Worm (Caenorhabditis elegans): ENCODE results near the gene C47G2.3.

C47G2.3 gene

DNA sequence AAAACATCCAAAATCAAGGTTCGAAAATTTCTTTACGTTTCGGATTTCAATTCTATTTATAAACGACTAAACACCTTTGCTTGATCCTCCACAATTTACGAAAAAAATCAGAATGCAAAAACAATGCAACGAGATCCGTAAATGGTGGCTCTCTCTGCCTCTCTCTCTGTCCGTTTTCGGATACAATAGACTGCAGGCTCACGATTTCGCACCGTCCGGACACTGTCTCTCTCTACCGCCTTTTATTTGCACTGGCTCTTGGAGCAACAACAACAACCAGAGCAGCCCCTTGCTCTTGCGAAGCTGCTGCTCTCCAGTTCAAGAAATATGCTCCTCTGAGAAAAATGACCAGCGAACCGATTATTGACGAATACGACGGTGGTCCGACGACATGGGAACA lies 22.3 kb upstream of the C47G2.3 start, which contains the start of gene T24F1.7:
Gene T24F1.7, plus strand, starts transcription at position 301 of the 400 bp plus-strand sequence.
- TF ChIP-seq blmp-1 (tag; optimal IDR thresholded peaks at IDR 0.05) (no peak), lin-32 (GFP tag; optimal IDR thresholded peaks at IDR 0.05) (no peak), lin-13 (tag; optimal IDR thresholded peaks at IDR 0.05) (no peak), sptf-1 (tag; optimal IDR thresholded peaks at IDR 0.05) (no peak), nhr-76 (tag; optimal IDR thresholded peaks at IDR 0.05) (no peak), ceh-83 (GFP tag; optimal IDR thresholded peaks at IDR 0.05) (no peak), M03D4.4 (tag; optimal IDR thresholded peaks at IDR 0.05) (no peak), ceh-43 (GFP tag; optimal IDR thresholded peaks at IDR 0.05) (no peak), snpc-4 (tag; optimal IDR thresholded peaks at IDR 0.05) (no peak), hlh-1 (tag; optimal IDR thresholded peaks at IDR 0.05) (no peak), ces-1 (GFP tag; optimal IDR thresholded peaks at IDR 0.05) (no peak), nhr-28 (tag; optimal IDR thresholded peaks at IDR 0.05) (no peak), nhr-237 (tag; optimal IDR thresholded peaks at IDR 0.05) (no peak), zip-8 (tag; optimal IDR thresholded peaks at IDR 0.05) (no peak), unc-39 (tag; optimal IDR thresholded peaks at IDR 0.05) (no peak)

DNA sequence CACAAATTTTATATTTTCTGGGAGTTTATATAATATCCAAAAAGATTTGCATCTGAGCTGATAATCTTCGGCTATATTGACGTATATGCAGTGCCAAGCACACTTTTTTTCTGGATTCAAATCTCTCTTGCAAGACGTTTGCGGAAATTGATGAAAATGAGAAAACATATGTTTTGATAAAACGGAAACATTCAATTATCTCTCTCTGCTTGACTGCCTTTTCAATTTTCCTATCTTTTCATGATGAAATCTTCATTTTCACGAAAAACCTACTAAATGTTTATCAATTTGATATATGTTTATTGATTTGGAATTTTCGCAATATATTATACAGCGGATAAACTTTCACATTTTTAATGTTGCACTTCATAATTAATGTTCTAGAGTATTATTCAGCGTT lies 18.0 kb upstream of the C47G2.3 start:
- TF ChIP-seq sem-2 (GFP tag; optimal IDR thresholded peaks at IDR 0.05) (no peak), unc-62 (GFP tag; optimal IDR thresholded peaks at IDR 0.05) (peak; percentile 5), unc-120 (tag; optimal IDR thresholded peaks at IDR 0.05; ENCODE audit: poor library complexity, severe bottlenecking) (peak; percentile 23), nhr-237 (tag; optimal IDR thresholded peaks at IDR 0.05) (no peak)

DNA sequence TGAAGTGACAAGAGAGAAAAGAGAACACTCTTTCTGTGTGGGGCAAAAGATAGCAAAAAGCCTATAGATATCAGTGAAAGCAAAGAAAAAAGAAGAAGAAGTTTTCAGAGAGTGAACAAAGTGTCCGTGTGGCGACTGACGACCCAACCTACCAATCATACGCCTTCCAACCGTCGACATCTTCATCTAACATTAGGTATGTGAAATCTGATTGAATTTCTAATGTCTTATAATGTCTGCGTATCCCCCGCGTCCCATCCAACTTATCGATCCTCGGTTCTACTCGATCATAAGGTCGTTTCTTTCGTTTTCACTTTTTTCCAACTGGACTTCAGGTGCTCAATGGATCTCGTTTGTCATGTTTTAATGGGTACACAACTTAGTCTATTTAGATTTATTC lies 17.4 kb upstream of the C47G2.3 start:
- TF ChIP-seq nhr-2 (tag; optimal IDR thresholded peaks at IDR 0.05) = no peak
- TF ChIP-seq ceh-83 (GFP tag; optimal IDR thresholded peaks at IDR 0.05) = no peak
- no peak for TF ChIP-seq ztf-11 (tag; optimal IDR thresholded peaks at IDR 0.05)
- TF ChIP-seq nhr-76 (tag; optimal IDR thresholded peaks at IDR 0.05) = no peak
- TF ChIP-seq snpc-4 (tag; optimal IDR thresholded peaks at IDR 0.05) = no peak
- TF ChIP-seq nhr-28 (tag; optimal IDR thresholded peaks at IDR 0.05) = no peak
- TF ChIP-seq mls-2 (tag; optimal IDR thresholded peaks at IDR 0.05) = no peak
- TF ChIP-seq cnd-1 (tag; optimal IDR thresholded peaks at IDR 0.05) = no peak

DNA sequence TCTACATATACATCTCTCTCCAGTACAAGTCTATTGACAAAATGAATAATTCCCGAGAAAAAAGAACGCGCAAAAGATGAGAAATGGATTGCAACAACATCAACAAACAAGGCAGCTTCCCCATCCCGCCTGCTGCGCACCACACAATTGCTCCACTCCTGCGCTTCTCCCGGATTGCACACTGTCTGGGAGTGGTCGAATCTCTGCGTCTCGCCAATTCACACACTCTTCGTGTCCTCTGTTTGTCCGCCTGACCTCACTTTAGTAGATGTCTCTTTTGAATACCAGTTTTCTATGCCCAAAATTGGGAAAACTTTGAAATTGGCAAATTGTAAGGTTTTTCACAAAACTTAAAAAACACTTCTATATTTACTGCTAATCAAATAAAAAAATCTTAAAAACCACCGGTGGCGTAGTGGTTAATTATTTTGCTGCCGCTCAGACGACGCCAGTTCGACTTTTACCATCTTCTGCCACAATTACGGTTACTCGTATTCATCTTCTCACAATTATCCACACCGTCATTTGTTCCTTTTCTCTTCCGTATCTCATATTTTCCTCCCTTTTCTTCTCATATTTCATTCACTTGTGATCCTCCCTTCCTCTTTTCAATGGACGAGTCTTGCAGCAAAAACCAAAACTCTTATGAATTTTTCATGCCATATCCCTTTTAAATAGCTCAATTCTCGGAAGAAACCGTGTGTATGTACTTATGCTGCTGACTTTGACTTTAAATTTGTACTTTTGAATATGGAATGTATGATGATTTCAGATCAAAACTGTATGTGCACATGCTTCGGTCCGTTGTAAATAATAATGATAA lies 15.9 kb upstream of the C47G2.3 start, which contains the start of gene rsf-1:
Gene rsf-1, plus strand, starts transcription at position 773 of the 823 bp plus-strand sequence.
- no peak for TF ChIP-seq unc-120 (tag; optimal IDR thresholded peaks at IDR 0.05; ENCODE audit: poor library complexity, severe bottlenecking)
- TF ChIP-seq drap-1 (GFP tag; optimal IDR thresholded peaks at IDR 0.05) = peak; percentile 17
- TF ChIP-seq cnd-1 (tag; optimal IDR thresholded peaks at IDR 0.05) = no peak
- TF ChIP-seq ceh-83 (GFP tag; optimal IDR thresholded peaks at IDR 0.05) = no peak
- no peak for TF ChIP-seq hlh-1 (tag; optimal IDR thresholded peaks at IDR 0.05)
- TF ChIP-seq ceh-39 (tag; optimal IDR thresholded peaks at IDR 0.05) = no peak
- TF ChIP-seq lsy-2 (tag; optimal IDR thresholded peaks at IDR 0.05) = no peak
- TF ChIP-seq nhr-76 (tag; optimal IDR thresholded peaks at IDR 0.05) = no peak
- peak; percentile 52 for TF ChIP-seq mls-2 (tag; optimal IDR thresholded peaks at IDR 0.05)
- TF ChIP-seq nhr-28 (tag; optimal IDR thresholded peaks at IDR 0.05) = no peak
- no peak for TF ChIP-seq elt-1 (tag; optimal IDR thresholded peaks at IDR 0.05; ENCODE audit: borderline replicate concordance, insufficient read depth)
- no peak for TF ChIP-seq tbx-8 (GFP tag; optimal IDR thresholded peaks at IDR 0.05)
- TF ChIP-seq nhr-12 (tag; optimal IDR thresholded peaks at IDR 0.05) = no peak
- no peak for TF ChIP-seq nhr-2 (tag; optimal IDR thresholded peaks at IDR 0.05)
- TF ChIP-seq ztf-11 (tag; optimal IDR thresholded peaks at IDR 0.05) = no peak
- no peak for TF ChIP-seq sem-2 (GFP tag; optimal IDR thresholded peaks at IDR 0.05)
- no peak for TF ChIP-seq nhr-237 (tag; optimal IDR thresholded peaks at IDR 0.05)
- peak; percentile 18 for TF ChIP-seq sptf-1 (tag; optimal IDR thresholded peaks at IDR 0.05)
- no peak for TF ChIP-seq mab-5 (tag; optimal IDR thresholded peaks at IDR 0.05)
- TF ChIP-seq ham-2 (GFP tag; optimal IDR thresholded peaks at IDR 0.05) = no peak
- no peak for TF ChIP-seq M03D4.4 (tag; optimal IDR thresholded peaks at IDR 0.05)
- no peak for TF ChIP-seq ceh-43 (GFP tag; optimal IDR thresholded peaks at IDR 0.05)
- no peak for TF ChIP-seq blmp-1 (tag; optimal IDR thresholded peaks at IDR 0.05)
- no peak for TF ChIP-seq elt-3 (tag; optimal IDR thresholded peaks at IDR 0.05)
- TF ChIP-seq unc-39 (tag; optimal IDR thresholded peaks at IDR 0.05) = peak; percentile 77
- no peak for TF ChIP-seq zip-8 (tag; optimal IDR thresholded peaks at IDR 0.05)
- TF ChIP-seq lin-32 (GFP tag; optimal IDR thresholded peaks at IDR 0.05) = no peak
- TF ChIP-seq bed-3 (GFP tag; optimal IDR thresholded peaks at IDR 0.05) = no peak
- no peak for TF ChIP-seq flh-1 (GFP tag; optimal IDR thresholded peaks at IDR 0.05)
- TF ChIP-seq pha-4 (tag; optimal IDR thresholded peaks at IDR 0.05) = peak; percentile 85
- no peak for TF ChIP-seq lin-13 (tag; optimal IDR thresholded peaks at IDR 0.05)
- TF ChIP-seq unc-62 (GFP tag; optimal IDR thresholded peaks at IDR 0.05) = no peak
- TF ChIP-seq ces-1 (GFP tag; optimal IDR thresholded peaks at IDR 0.05) = peak; percentile 48
- TF ChIP-seq mep-1 (tag; optimal IDR thresholded peaks at IDR 0.05) = no peak
- no peak for TF ChIP-seq snpc-4 (tag; optimal IDR thresholded peaks at IDR 0.05)

Measured in whole organism, mixed stage, embryonic.